Fruit fly (Drosophila melanogaster) whole organism, embryonic: ENCODE measurements around the gene CG31897.

Experiments
- B-H1 ChIP-seq: fragments of 200-800 bp; sonication (Bioruptor generic); IDR thresholded peaks from 3 replicates; pipeline ENCODE4 v1.3.6; 2022; ENCODE audit warnings: missing biosample characterization, missing genetic modification characterization
- Bteb2 ChIP-seq: fragments of 200-800 bp; sonication (Bioruptor generic); optimal IDR thresholded peaks from 2 replicates; lab custom pipeline; 2016; ENCODE audit warnings: missing biosample characterization, missing genetic modification characterization
- CG10209 ChIP-seq: fragments of 200-800 bp; sonication (Bioruptor generic); optimal IDR thresholded peaks from 3 replicates; lab custom pipeline; 2017; ENCODE audit warnings: missing biosample characterization, mild to moderate bottlenecking, missing genetic modification characterization, missing genetic modification reagents
- CG1024 ChIP-seq: fragments of 200-800 bp; sonication (Bioruptor generic); IDR thresholded peaks from 2 replicates; pipeline ENCODE4 v1.3.6; 2022; ENCODE audit warnings: missing biosample characterization, missing genetic modification characterization
- CG10565 ChIP-seq: fragments of 200-800 bp; sonication (Bioruptor generic); optimal IDR thresholded peaks from 3 replicates; lab custom pipeline; 2016; ENCODE audit warnings: missing biosample characterization, mild to moderate bottlenecking, missing genetic modification characterization
- CG12744 ChIP-seq: fragments of 200-800 bp; sonication (Bioruptor generic); optimal IDR thresholded peaks from 2 replicates; lab custom pipeline; 2016; ENCODE audit warnings: missing biosample characterization, missing genetic modification characterization
- CG12942 ChIP-seq: fragments of 200-800 bp; sonication (Bioruptor generic); optimal IDR thresholded peaks from 3 replicates; lab custom pipeline; 2016; ENCODE audit warnings: missing biosample characterization, missing genetic modification characterization
- CG17361 ChIP-seq: fragments of 200-800 bp; sonication (Bioruptor generic); IDR thresholded peaks from 3 replicates; pipeline ENCODE4 v1.3.6; 2022; ENCODE audit warnings: missing biosample characterization, missing genetic modification characterization
- CG17568 ChIP-seq: fragments of 200-800 bp; sonication (Bioruptor generic); optimal IDR thresholded peaks from 2 replicates; lab custom pipeline; 2018; ENCODE audit warnings: missing biosample characterization, mild to moderate bottlenecking, missing genetic modification characterization, moderate library complexity
- CG1832 ChIP-seq: fragments of 200-800 bp; sonication (Bioruptor generic); optimal IDR thresholded peaks from 2 replicates; lab custom pipeline; 2017; ENCODE audit warnings: missing biosample characterization, mild to moderate bottlenecking, missing genetic modification characterization, inconsistent platforms
- CG3065 ChIP-seq: fragments of 200-800 bp; sonication (Bioruptor generic); optimal IDR thresholded peaks from 2 replicates; lab custom pipeline; 2016; ENCODE audit warnings: missing biosample characterization, missing genetic modification characterization
- CG31441 ChIP-seq: fragments of 200-800 bp; sonication (Bioruptor generic); IDR thresholded peaks from 2 replicates; pipeline ENCODE4 v1.3.6; 2022; ENCODE audit warnings: missing biosample characterization, missing genetic modification characterization
- CG32772 ChIP-seq: fragments of 200-800 bp; sonication (Bioruptor generic); IDR thresholded peaks from 2 replicates; pipeline ENCODE4 v1.3.6; 2022; ENCODE audit warnings: missing biosample characterization, missing genetic modification characterization
- CG3847 ChIP-seq: fragments of 200-800 bp; sonication (Bioruptor generic); IDR thresholded peaks from 2 replicates; pipeline ENCODE4 v1.3.6; 2022; ENCODE audit warnings: missing biosample characterization, missing genetic modification characterization
- CG42726 ChIP-seq: fragments of 200-800 bp; sonication (Bioruptor generic); IDR thresholded peaks from 2 replicates; pipeline ENCODE4 v1.3.6; 2022; ENCODE audit warnings: missing biosample characterization, missing genetic modification characterization; ENCODE audit not compliant: partially characterized antibody
- CG4404 ChIP-seq: fragments of 200-800 bp; sonication (Bioruptor generic); IDR thresholded peaks from 2 replicates; pipeline ENCODE4 v1.3.6; 2022; ENCODE audit warnings: missing biosample characterization, missing genetic modification characterization
- CG4707 ChIP-seq: fragments of 200-800 bp; sonication (Bioruptor generic); optimal IDR thresholded peaks from 2 replicates; lab custom pipeline; 2018; ENCODE audit warnings: missing biosample characterization, mild to moderate bottlenecking, missing genetic modification characterization, moderate library complexity
- CG4854 ChIP-seq: fragments of 200-800 bp; sonication (Bioruptor generic); optimal IDR thresholded peaks from 2 replicates; lab custom pipeline; 2016; ENCODE audit warnings: missing biosample characterization, missing genetic modification characterization, inconsistent platforms
- CG6254 ChIP-seq: fragments of 200-800 bp; sonication (Bioruptor generic); optimal IDR thresholded peaks from 3 replicates; lab custom pipeline; 2017; ENCODE audit warnings: mild to moderate bottlenecking, missing biosample characterization, missing genetic modification reagents, missing genetic modification characterization
- CG6813 ChIP-seq: fragments of 200-800 bp; sonication (Bioruptor generic); optimal IDR thresholded peaks from 2 replicates; lab custom pipeline; 2017; ENCODE audit warnings: missing biosample characterization, missing genetic modification characterization, mild to moderate bottlenecking, moderate library complexity, missing genetic modification reagents
- CG8944 ChIP-seq: fragments of 200-800 bp; sonication (Bioruptor generic); optimal IDR thresholded peaks from 3 replicates; lab custom pipeline; 2016; ENCODE audit warnings: missing biosample characterization, missing genetic modification characterization
- CG9797 ChIP-seq: fragments of 200-800 bp; sonication (Bioruptor generic); optimal IDR thresholded peaks from 3 replicates; lab custom pipeline; 2018; ENCODE audit warnings: missing biosample characterization, mild to moderate bottlenecking, missing genetic modification characterization
- CTCF ChIP-seq: fragments of 200-800 bp; sonication (Bioruptor generic); optimal IDR thresholded peaks from 2 replicates; lab custom pipeline; 2017; ENCODE audit warnings: missing biosample characterization, mild to moderate bottlenecking, missing genetic modification characterization, moderate library complexity
- Dbx ChIP-seq: fragments of 200-800 bp; sonication (Bioruptor generic); IDR thresholded peaks from 3 replicates; pipeline ENCODE4 v1.3.6; 2022; ENCODE audit warnings: missing biosample characterization, missing genetic modification characterization
- Deaf1 ChIP-seq: fragments of 200-800 bp; optimal IDR thresholded peaks from 3 replicates; lab custom pipeline; 2019; ENCODE audit warnings: missing biosample characterization, mild to moderate bottlenecking, missing genetic modification characterization, moderate library complexity
- Doc2 ChIP-seq: fragments of 200-800 bp; sonication (Bioruptor generic); IDR thresholded peaks from 2 replicates; pipeline ENCODE4 v1.3.6; 2022; ENCODE audit warnings: missing biosample characterization, missing genetic modification characterization
- Dp ChIP-seq: fragments of 200-800 bp; sonication (Bioruptor generic); optimal IDR thresholded peaks from 2 replicates; lab custom pipeline; 2018; ENCODE audit warnings: missing biosample characterization, mild to moderate bottlenecking, missing genetic modification characterization, moderate library complexity
- Dref ChIP-seq: fragments of 200-800 bp; sonication (Bioruptor generic); IDR thresholded peaks from 2 replicates; pipeline ENCODE4 v1.3.6; 2022; ENCODE audit warnings: missing biosample characterization, missing genetic modification characterization
- Drgx ChIP-seq: fragments of 200-800 bp; sonication (Bioruptor generic); IDR thresholded peaks from 2 replicates; pipeline ENCODE4 v1.3.6; 2022; ENCODE audit warnings: missing biosample characterization, missing genetic modification characterization
- E2f1 ChIP-seq: fragments of 200-800 bp; sonication (Bioruptor generic); IDR thresholded peaks from 2 replicates; pipeline ENCODE4 v1.3.6; 2022; ENCODE audit warnings: missing biosample characterization, missing genetic modification characterization
- E2f2 ChIP-seq: fragments of 200-800 bp; sonication (Bioruptor generic); IDR thresholded peaks from 2 replicates; pipeline ENCODE4 v1.3.6; 2022; ENCODE audit warnings: missing biosample characterization, missing genetic modification characterization
- Gsc ChIP-seq: fragments of 200-800 bp; sonication (Bioruptor generic); IDR thresholded peaks from 2 replicates; pipeline ENCODE4 v1.3.6; 2022; ENCODE audit warnings: missing biosample characterization, missing genetic modification characterization
- Hand ChIP-seq: fragments of 200-800 bp; sonication (Bioruptor generic); optimal IDR thresholded peaks from 2 replicates; lab custom pipeline; 2017; ENCODE audit warnings: mild to moderate bottlenecking, missing biosample characterization, missing genetic modification reagents, missing genetic modification characterization
- Mes4 ChIP-seq: fragments of 200-800 bp; sonication (Bioruptor generic); optimal IDR thresholded peaks from 2 replicates; lab custom pipeline; 2016; ENCODE audit warnings: missing biosample characterization, missing genetic modification characterization
- Nf-YC ChIP-seq: fragments of 200-800 bp; optimal IDR thresholded peaks from 3 replicates; lab custom pipeline; 2019; ENCODE audit warnings: missing biosample characterization, mild to moderate bottlenecking, missing genetic modification characterization, moderate library complexity
- NfI ChIP-seq: fragments of 200-800 bp; sonication (Bioruptor generic); optimal IDR thresholded peaks from 3 replicates; lab custom pipeline; 2018; ENCODE audit warnings: missing biosample characterization, mild to moderate bottlenecking, missing genetic modification characterization, moderate library complexity
- Rfx ChIP-seq: fragments of 200-800 bp; sonication (Bioruptor generic); IDR thresholded peaks from 2 replicates; pipeline ENCODE4 v1.3.6; 2022; ENCODE audit warnings: missing biosample characterization, missing genetic modification characterization
- ab ChIP-seq: fragments of 200-800 bp; sonication (Bioruptor generic); optimal IDR thresholded peaks from 2 replicates; lab custom pipeline; 2016; ENCODE audit warnings: missing biosample characterization, missing genetic modification characterization
- croc ChIP-seq: fragments of 200-800 bp; sonication (Bioruptor generic); conservative IDR thresholded peaks from 3 replicates; pipeline ENCODE4 v1.3.6; 2022; ENCODE audit warnings: missing biosample characterization, missing genetic modification characterization
- ems ChIP-seq: fragments of 200-800 bp; sonication (Bioruptor generic); optimal IDR thresholded peaks from 3 replicates; lab custom pipeline; 2016; ENCODE audit warnings: missing biosample characterization, missing genetic modification characterization
- esg ChIP-seq: fragments of 200-800 bp; sonication (Bioruptor generic); conservative IDR thresholded peaks from 2 replicates; pipeline ENCODE4 v1.3.6; 2022; ENCODE audit warnings: missing biosample characterization, missing genetic modification characterization
- fu2 ChIP-seq: fragments of 200-800 bp; sonication (Bioruptor generic); optimal IDR thresholded peaks from 2 replicates; lab custom pipeline; 2016; ENCODE audit warnings: missing biosample characterization, missing genetic modification characterization
- gcm2 ChIP-seq: fragments of 200-800 bp; sonication (Bioruptor generic); optimal IDR thresholded peaks from 2 replicates; lab custom pipeline; 2016; ENCODE audit warnings: missing biosample characterization, missing genetic modification characterization
- gem ChIP-seq: fragments of 200-800 bp; sonication (Bioruptor generic); optimal IDR thresholded peaks from 2 replicates; lab custom pipeline; 2019; ENCODE audit warnings: missing biosample characterization, mild to moderate bottlenecking, missing genetic modification characterization, moderate library complexity
- gfzf ChIP-seq: fragments of 200-800 bp; sonication (Bioruptor generic); optimal IDR thresholded peaks from 2 replicates; lab custom pipeline; 2016; ENCODE audit warnings: missing biosample characterization, mild to moderate bottlenecking, missing genetic modification characterization, moderate library complexity
- hkb ChIP-seq, 2 experiments: fragments of 200-800 bp in 1 of 2; fragments of >200 bp in 1 of 2; sonication (Bioruptor generic) in 1 of 2; IDR thresholded peaks in 1 of 2; optimal IDR thresholded peaks in 1 of 2; 2 replicates each; pipeline versions ENCODE4 v1.3.6 to Lab custom; 2017 to 2022; ENCODE audit warnings: missing biosample characterization in 1 of 2, missing genetic modification characterization in 1 of 2
- jumu ChIP-seq: fragments of 200-800 bp; sonication (Bioruptor generic); optimal IDR thresholded peaks from 3 replicates; lab custom pipeline; 2016; ENCODE audit warnings: missing biosample characterization, missing genetic modification characterization
- nerfin-1 ChIP-seq: fragments of 200-800 bp; sonication (Bioruptor generic); optimal IDR thresholded peaks from 3 replicates; lab custom pipeline; 2019; ENCODE audit warnings: missing biosample characterization, mild to moderate bottlenecking, missing genetic modification characterization, moderate library complexity
- schlank ChIP-seq: fragments of 200-800 bp; sonication (Bioruptor generic); optimal IDR thresholded peaks from 2 replicates; lab custom pipeline; 2018; ENCODE audit warnings: missing biosample characterization, mild to moderate bottlenecking, missing genetic modification characterization
- shn ChIP-seq: fragments of 200-800 bp; sonication (Bioruptor generic); optimal IDR thresholded peaks from 3 replicates; lab custom pipeline; 2016; ENCODE audit warnings: missing biosample characterization, missing genetic modification characterization
- slbo ChIP-seq: fragments of 200-800 bp; sonication (Bioruptor generic); IDR thresholded peaks from 2 replicates; pipeline ENCODE4 v1.3.6; 2022; ENCODE audit warnings: missing biosample characterization, missing genetic modification characterization
- tup ChIP-seq: fragments of 200-800 bp; sonication (Bioruptor generic); optimal IDR thresholded peaks from 2 replicates; lab custom pipeline; 2016; ENCODE audit warnings: missing biosample characterization, mild to moderate bottlenecking, missing genetic modification characterization, moderate library complexity

The CG31897 gene

dm6 chr2L:8485562-8485961, 43.3 kb downstream of the CG31897 start (continued):
- no peak for TF ChIP-seq CG12744 (GFP tag; lab: Kevin White, UChicago)
- TF ChIP-seq Dref (GFP tag; lab: Robert Waterston, UW): no peak
- TF ChIP-seq NfI (GFP tag; lab: Kevin White, UChicago): no peak
- no peak for TF ChIP-seq CG17568 (GFP tag; lab: Kevin White, UChicago)
- no peak for TF ChIP-seq CG4854 (GFP tag; lab: Kevin White, UChicago)
- no peak for TF ChIP-seq CG10565 (GFP tag; lab: Kevin White, UChicago)
- TF ChIP-seq shn: no peak
- TF ChIP-seq ab (GFP tag; lab: Kevin White, UChicago): no peak
- no peak for TF ChIP-seq CG8944 (GFP tag; lab: Kevin White, UChicago)
- no peak for TF ChIP-seq jumu (GFP tag; lab: Kevin White, UChicago)
- TF ChIP-seq fu2 (GFP tag; lab: Kevin White, UChicago): no peak
- no peak for TF ChIP-seq nerfin-1
- no peak for TF ChIP-seq slbo (GFP tag; lab: Robert Waterston, UW)
- TF ChIP-seq E2f1 (GFP tag; lab: Robert Waterston, UW): no peak
- no peak for TF ChIP-seq gcm2
- TF ChIP-seq gem (tag; lab: Kevin White, UChicago): no peak
- TF ChIP-seq B-H1 (GFP tag; lab: Robert Waterston, UW): no peak
- TF ChIP-seq Mes4 (GFP tag; lab: Kevin White, UChicago): no peak
- no peak for TF ChIP-seq gfzf (GFP tag; lab: Kevin White, UChicago)
- no peak for TF ChIP-seq CG17361 (GFP tag; lab: Robert Waterston, UW)
- no peak for TF ChIP-seq Drgx
- TF ChIP-seq CG12942 (GFP tag; lab: Kevin White, UChicago): no peak
- TF ChIP-seq Dp (GFP tag; lab: Kevin White, UChicago): no peak
- no peak for TF ChIP-seq CG1832 (GFP tag; lab: Kevin White, UChicago)
- TF ChIP-seq CG42726 (GFP tag; lab: Robert Waterston, UW): peak; percentile 89
- TF ChIP-seq CG6813 (GFP tag; lab: Kevin White, UChicago): no peak
- no peak for TF ChIP-seq Bteb2 (GFP tag; lab: Kevin White, UChicago)
- no peak for TF ChIP-seq croc (GFP tag; lab: Robert Waterston, UW)
- no peak for TF ChIP-seq CG10209
- TF ChIP-seq CG4404 (GFP tag; lab: Robert Waterston, UW): no peak
- no peak for TF ChIP-seq CG9797
- TF ChIP-seq CG4707: no peak
- TF ChIP-seq Gsc (GFP tag; lab: Robert Waterston, UW): no peak
- TF ChIP-seq esg: no peak
- no peak for TF ChIP-seq CG3065 (GFP tag; lab: Kevin White, UChicago)
- no peak for TF ChIP-seq Doc2 (GFP tag; lab: Robert Waterston, UW)
- TF ChIP-seq Dbx (GFP tag; lab: Robert Waterston, UW): no peak
- TF ChIP-seq CG32772 (GFP tag; lab: Robert Waterston, UW): no peak
- peak; percentile 96 for TF ChIP-seq CTCF (GFP tag; lab: Kevin White, UChicago)
- no peak for TF ChIP-seq CG3847 (GFP tag; lab: Robert Waterston, UW)
- TF ChIP-seq Rfx: no peak
- TF ChIP-seq hkb (optimal IDR thresholded peaks at IDR 0.05; lab: Kevin White, UChicago): no peak
- no peak for TF ChIP-seq hkb (GFP tag; IDR thresholded peaks at IDR 0.05; lab: Robert Waterston, UW)
- no peak for TF ChIP-seq Nf-YC (tag; lab: Kevin White, UChicago)
- TF ChIP-seq Hand (GFP tag; lab: Kevin White, UChicago): no peak
- TF ChIP-seq CG31441: no peak
- no peak for TF ChIP-seq E2f2 (GFP tag; lab: Robert Waterston, UW)
- TF ChIP-seq CG6254 (GFP tag; lab: Kevin White, UChicago): no peak
- TF ChIP-seq tup: no peak
- no peak for TF ChIP-seq CG1024 (GFP tag; lab: Robert Waterston, UW)
- TF ChIP-seq schlank: no peak
- TF ChIP-seq ems (GFP tag; lab: Kevin White, UChicago): no peak
- no peak for TF ChIP-seq Deaf1 (tag; lab: Kevin White, UChicago)
